Fruit fly (Drosophila melanogaster) S2 (cell line): ENCODE data around the gene CG7182.
A peak's percentile ranks its signal among the peaks of the same experiment; 100 is the strongest.

Experiments used
- CG8478 ChIP-seq: fragments of >200 bp; optimal IDR thresholded peaks from 2 replicates; lab custom pipeline; 2018
- CTCF ChIP-seq, 2 experiments: fragments of >200 bp; optimal IDR thresholded peaks; 2 replicates each; lab custom pipeline; 2018

Gene CG7182

DNA sequence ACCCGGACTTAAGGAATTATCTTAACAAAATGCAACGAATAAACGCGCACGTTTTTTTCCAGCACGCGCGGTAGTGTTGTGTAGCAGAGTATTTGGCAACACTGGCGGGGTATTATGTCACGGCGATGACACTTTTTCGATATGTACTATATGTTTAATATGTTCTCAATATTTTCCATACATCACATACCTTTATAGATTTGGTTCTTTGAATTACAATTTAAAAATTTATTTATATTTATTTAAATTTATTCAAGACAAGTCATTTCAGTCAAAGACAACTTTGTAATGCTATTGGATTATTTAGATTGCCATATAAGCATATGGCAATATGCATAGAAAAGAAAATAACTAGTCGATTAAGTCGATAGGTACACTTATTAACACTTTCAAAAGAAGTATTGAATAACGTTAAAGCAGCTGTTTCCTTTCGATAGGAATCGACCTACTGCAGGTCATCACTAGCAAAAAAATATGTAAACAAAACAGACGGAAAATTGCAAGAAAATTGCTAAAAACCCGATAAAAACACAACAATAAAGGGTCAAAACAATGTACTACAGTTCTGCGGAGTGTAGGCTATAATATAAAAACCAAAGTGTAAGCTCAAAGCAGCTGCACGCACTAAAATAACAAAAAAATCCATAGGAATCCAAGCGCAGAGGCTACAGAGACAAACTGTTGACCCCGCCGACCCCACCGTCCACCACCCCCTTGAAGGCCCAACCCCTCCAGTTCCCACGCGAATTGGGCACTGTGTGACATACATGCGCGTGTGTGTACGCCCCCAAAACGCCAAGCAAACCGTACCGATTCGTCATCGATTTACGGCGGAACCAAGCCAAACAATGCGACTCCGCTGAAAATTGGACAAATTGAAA lies at the start of gene CG7182, which contains the start of gene GAPcenA:
Gene CG7182 (minus strand): TSS at position 283 of the 881 bp plus-strand sequence.
Gene GAPcenA (plus strand): TSS at position 462 of the 881 bp plus-strand sequence.
- TF ChIP-seq CG8478 (no peak), CTCF (optimal IDR thresholded peaks at IDR 0.05; lab: Kevin White, UChicago) (no peak)

DNA sequence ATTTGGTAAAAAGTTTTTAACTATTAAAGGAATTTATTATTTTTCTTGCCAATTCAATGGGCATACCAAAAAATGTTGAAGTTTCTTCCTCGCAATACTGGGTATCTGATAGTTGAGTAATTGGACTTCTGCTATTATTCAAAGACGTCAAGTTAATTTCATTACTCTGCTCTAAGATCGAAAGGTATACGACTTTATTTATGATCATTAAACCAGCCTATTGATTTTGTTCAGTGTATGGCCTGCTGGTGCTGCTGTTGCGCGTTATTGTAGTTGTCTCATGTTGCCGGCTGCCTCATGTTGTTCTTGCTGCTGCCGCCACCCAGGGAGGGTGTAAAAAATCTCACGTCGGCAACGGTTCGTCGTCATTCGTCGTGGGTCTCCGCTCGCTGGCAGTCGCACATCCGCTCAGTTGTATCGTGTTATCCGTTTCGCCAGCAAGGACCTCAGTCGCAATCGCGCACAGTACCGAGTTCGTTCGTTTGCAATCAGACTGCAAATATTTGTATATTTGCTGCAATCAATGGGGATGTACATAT lies 49.5 kb upstream of the CG7182 start, which contains the start of gene CG7120:
Gene CG7120 (plus strand): TSS at position 371 of the 539 bp plus-strand sequence.
- TF ChIP-seq CG8478 (no peak), CTCF (optimal IDR thresholded peaks at IDR 0.05; lab: Kevin White, UChicago) (no peak)

DNA sequence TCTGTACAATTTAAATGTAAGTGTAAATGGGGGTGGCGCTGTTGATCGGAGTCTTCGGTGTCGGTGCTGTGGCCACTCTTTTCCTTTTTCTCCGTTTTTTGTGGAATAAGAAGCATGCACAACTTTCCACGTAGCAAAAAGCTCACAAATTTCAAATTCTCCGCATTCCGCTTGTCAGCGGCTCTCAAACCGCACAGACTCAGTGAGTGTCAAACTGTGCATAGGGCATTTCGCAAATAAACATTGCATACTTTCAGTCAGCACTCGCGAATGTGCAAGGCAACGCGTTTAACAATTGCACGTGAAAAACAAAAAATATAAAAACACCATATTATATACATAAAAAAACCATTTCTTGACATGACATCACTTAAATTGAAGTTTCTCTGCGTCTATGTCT lies 48.8 kb upstream of the CG7182 start:
- TF ChIP-seq CTCF (optimal IDR thresholded peaks at IDR 0.05; lab: Kevin White, UChicago) = peak in 1 of 2 experiments; percentile 64
- TF ChIP-seq CG8478 = no peak

DNA sequence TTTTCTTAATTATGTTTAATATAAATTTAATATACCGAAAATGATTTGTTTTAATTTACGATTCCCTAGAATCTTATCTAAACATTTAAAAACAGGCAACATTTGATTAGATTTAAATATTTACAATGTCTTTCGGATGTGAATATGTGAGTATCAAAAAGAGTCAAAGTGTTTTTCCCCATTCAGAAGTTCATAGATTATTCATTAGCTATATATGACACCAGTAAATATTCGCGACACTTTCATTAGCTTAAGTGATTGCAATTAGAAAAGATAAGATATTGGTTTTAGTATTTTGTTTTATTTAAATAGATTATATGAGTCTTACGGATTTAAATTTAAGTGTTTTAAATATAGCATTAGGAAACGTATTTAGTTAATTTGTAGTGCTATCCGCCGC lies 48.0 kb upstream of the CG7182 start:
- TF ChIP-seq CTCF (optimal IDR thresholded peaks at IDR 0.05; lab: Kevin White, UChicago) = no peak
- no peak for TF ChIP-seq CG8478

DNA sequence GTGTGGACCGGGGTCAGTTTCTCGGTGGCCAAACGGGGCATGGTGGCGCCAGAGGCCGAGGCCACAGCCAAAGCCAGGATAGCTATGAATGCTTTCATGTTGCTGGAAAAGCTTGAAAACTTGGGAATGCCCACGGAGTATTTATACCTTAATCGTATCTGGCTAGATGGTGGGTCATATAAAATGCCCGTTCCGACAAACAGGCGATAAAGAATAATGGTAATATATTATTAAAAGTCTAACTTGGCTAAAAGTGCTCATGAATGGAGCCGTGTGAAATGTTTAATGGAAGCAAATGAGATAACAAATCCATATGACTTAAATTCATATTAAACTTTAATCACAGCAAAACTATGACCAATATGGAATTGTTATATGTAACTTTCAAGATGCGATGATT lies 47.4 kb upstream of the CG7182 start, which contains the start of gene Jon66Cii:
Gene Jon66Cii (minus strand): TSS at position 101 of the 400 bp plus-strand sequence.
- TF ChIP-seq CG8478 (no peak), CTCF (optimal IDR thresholded peaks at IDR 0.05; lab: Kevin White, UChicago) (no peak)

DNA sequence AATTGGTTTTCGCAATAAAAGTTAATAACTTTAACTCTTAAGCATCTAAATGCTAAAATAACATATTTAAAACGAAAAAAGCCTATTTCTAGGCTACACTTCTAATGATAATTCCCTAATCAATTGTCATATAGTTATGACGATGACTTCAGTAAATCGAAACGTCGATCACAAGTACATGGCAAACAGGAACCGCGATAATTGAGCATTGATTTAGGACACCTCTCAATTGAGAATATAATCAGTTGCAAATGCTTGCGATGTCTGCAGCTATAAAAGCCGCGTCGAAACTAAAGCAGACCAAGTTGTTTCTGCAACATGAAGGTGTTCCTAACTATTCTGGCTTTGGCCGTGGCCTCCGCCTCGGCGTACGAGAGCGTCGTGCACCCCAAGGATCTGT lies 45.1 kb upstream of the CG7182 start, which contains the start of gene Jon66Ci:
Gene Jon66Ci (plus strand): TSS at position 301 of the 400 bp plus-strand sequence.
- no peak for TF ChIP-seq CTCF (optimal IDR thresholded peaks at IDR 0.05; lab: Kevin White, UChicago)
- no peak for TF ChIP-seq CG8478

DNA sequence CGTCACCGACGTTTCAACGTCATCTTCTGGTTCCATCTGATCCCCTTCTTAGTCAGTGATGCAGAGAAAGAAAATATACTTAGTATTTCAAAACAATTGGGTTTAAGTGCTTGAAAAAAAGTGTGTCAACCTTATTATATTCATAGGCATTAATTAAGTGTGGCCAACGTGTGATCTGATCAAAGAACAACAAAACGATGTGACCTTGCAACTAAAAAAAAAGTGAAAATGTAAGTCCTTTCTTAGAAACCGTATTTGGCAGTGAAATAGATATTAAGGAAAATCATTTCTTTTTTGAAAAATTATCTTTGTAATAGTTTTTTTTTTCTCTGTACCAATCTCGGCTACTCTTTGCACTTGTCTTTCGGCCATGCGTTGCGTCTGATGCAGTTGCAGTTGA lies 38.9 kb upstream of the CG7182 start:
- no peak for TF ChIP-seq CG8478
- no peak for TF ChIP-seq CTCF (optimal IDR thresholded peaks at IDR 0.05; lab: Kevin White, UChicago)

DNA sequence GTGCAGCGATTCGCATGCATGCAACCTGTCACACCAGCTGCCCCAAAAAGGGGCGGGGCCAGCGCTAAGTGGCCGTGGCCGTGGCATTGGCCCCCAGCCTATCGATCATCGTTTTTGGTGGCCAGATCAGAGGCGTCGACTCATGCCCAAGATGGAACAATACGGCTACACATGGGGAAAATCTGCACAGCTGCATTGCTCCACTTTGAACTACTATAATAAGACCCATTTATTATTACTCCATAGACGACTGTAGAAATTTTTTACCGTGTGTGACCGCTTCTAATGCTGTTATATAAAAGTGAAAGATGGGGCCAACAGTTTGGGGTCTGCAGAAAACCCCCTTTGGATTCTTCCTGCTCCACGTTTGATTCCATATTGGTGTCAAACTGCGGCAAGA lies 37.8 kb upstream of the CG7182 start:
- TF ChIP-seq CG8478 (no peak), CTCF (optimal IDR thresholded peaks at IDR 0.05; lab: Kevin White, UChicago) (no peak)

DNA sequence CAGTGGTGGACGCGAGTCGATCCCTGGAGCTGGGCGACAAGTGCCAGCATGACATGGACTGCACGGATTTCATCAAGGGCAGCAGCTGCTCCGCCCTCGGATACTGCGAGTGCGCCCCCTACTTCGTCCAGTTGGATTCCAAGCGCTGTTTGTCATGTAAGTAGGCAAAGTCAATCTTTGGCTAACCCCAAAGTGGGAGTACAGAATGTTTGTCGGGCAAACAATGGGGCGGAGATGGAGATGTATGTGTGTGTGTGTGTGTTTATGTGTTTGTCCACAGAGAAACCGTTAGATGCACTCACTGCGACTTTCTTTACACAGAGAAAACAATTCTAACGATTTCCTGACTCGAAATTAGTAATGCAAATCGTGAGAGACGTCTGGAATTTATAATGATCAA lies 33.0 kb upstream of the CG7182 start:
- TF ChIP-seq CTCF (optimal IDR thresholded peaks at IDR 0.05; lab: Kevin White, UChicago) = no peak
- no peak for TF ChIP-seq CG8478

DNA sequence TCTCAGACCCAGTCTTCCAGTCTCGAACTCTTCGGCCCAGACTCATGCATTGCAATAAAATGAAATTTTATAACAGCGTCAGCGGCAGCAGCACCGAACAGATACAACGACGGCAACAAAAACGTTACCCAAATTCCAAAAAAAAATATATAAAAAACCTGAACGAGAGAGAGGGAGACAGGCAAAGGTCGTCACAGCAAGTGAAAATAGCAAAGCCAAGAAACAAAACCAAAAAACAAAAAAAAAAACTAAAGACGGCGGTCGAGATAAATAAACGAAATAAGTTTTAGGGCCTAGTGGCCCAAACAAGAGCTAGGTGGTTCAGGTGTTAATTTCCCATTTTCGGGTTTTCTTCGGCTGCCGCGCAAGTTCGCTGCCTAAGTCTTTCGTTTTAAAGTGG lies 27.9 kb upstream of the CG7182 start:
- TF ChIP-seq CTCF (optimal IDR thresholded peaks at IDR 0.05; lab: Kevin White, UChicago) (no peak), CG8478 (no peak)

DNA sequence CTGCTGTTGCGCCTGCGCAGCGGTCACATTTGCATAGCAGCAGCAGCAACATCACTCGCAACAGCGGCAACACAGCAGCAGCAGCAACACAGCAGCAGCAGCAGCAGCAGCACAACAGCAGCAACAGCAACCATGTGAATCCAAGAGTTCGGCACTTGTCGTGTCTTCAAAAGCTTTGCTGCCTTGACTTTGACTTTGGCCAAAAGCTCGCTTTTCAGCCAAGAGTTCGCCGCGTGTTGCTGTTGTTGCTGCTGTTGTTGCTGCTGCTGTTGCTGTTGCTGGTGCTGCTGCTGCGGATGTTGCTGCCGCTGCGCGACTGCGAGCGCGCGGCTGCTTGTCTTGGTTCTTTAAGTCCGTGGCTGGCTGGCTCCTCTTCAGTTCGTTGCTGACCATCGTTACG lies 25.9 kb upstream of the CG7182 start, which contains the start of gene ImpE1:
Gene ImpE1 (plus strand): TSS at position 371 of the 400 bp plus-strand sequence.
- TF ChIP-seq CTCF (optimal IDR thresholded peaks at IDR 0.05; lab: Kevin White, UChicago) (no peak), CG8478 (no peak)

DNA sequence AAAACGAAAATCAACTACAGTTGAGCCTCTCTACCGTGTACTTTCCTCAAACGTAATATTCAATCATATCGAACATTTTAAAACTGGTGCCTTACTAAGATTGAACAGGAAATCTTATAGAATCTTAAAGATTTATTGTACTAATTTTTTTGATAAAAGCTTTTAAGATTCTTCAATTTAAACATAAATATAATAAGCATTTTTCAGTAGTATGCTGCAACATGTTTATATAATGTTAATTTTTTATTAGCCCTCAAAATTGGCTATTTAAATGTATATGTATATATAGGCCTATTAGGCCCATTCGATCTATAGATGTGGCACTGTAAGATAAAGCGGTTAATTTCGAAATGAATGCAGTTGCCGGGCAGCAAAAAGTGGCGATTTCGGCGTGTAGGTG lies 25.4 kb upstream of the CG7182 start:
- TF ChIP-seq CTCF (optimal IDR thresholded peaks at IDR 0.05; lab: Kevin White, UChicago) = no peak
- no peak for TF ChIP-seq CG8478

DNA sequence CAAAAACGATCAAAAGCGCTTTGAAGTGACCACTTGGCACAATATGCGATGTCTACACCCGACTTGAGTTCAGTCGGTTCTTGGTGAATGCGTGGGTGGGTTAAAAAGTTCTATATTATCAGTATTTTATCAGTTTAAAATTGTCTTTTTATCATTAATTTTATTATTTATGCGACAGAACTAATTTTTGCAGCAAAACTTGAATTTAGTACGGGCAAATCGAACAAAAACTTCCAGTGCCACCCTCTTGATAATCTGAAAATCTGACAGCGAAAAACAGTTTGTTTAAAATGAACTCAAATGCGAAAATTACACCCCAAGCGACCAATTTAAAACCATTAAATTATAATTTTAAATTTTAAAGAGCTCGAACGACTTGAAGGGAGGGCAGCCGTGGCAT lies 24.7 kb upstream of the CG7182 start:
- TF ChIP-seq CG8478 = no peak
- TF ChIP-seq CTCF (optimal IDR thresholded peaks at IDR 0.05; lab: Kevin White, UChicago) = no peak

DNA sequence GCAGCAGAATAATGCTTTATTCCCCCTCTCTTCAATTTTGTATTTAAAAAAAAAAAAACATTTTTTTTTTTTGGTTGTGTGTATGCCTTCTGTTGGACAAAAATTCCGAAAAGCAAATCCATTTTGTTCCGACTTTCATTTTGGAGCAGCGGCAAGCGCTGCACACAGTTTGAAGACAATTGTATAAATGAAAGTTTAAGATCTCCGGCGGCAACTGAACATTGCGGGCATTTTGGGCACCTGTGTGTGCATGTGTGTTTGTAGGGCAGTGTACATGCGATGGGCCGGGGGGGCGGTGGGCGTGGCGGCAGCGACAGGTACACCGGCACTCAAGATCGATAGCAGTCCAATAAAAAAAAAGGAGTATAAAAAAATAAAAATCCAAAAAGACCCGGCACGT lies 23.3 kb upstream of the CG7182 start:
- no peak for TF ChIP-seq CTCF (optimal IDR thresholded peaks at IDR 0.05; lab: Kevin White, UChicago)
- TF ChIP-seq CG8478 = no peak

DNA sequence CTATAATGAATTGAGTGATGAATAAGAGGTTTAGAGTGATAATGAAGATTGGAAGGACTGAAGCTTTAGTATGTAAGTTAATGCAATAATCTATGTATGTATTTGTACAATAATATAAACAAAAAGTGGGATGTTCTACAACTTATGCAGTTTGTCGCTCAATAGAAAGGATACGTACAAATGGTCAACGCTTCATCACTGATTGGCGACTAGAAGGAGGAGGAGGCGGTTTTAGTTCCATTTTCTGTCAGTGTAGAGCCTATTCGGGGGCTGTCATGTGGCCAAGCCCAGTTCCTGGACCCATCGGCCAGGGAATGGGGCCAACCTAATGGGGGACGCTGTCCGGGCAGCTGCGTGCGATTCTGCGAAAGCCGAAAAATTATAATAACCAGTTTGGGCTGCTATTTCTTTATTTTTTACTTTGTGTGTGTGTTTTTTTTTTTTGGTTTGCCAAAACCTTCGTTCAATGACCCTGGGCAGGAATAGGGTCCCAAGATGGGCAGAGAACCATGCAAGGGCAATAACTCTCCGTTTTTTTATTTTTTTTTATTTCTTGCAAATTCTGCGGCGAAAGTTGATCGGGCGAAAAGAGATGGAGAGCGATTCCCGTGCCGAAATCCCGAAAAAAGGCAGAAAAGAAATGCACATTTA lies 22.6 kb upstream of the CG7182 start:
- TF ChIP-seq CG8478 = no peak
- TF ChIP-seq CTCF (optimal IDR thresholded peaks at IDR 0.05; lab: Kevin White, UChicago) = no peak

DNA sequence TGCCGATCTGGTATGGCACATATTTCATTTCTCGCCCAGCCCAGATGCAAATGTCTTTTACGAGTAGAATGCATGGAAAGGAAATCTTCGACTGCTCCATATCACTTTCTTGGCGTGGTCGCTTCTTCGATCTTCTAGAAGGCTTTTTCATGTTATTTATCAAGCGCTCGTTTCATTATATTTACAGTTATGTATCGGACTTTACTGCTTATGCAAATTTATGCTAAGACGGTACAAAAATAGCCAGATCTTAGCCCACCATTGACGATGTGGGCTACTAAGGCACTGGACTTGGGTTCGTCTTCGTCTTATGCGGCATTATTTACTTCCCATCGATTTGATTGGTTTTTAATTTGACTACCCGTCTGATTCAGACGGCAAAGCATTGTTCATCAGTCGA lies 17.1 kb upstream of the CG7182 start:
- TF ChIP-seq CTCF (optimal IDR thresholded peaks at IDR 0.05; lab: Kevin White, UChicago) (no peak), CG8478 (no peak)
